Worm (Caenorhabditis elegans) whole organism, early embryonic: ENCODE measurements around the gene F49E11.7.

Experiments
- ama-1 ChIP-seq: fragments of 150-350 bp; optimal IDR thresholded peaks from 2 replicates; lab custom pipeline; 2014
- ceh-13 ChIP-seq: fragments of 200-800 bp; sonication (Bioruptor generic); optimal IDR thresholded peaks from 2 replicates; lab custom pipeline; 2018; ENCODE audit warnings: mild to moderate bottlenecking, missing genetic modification characterization, missing compliant biosample characterization
- flt-1 ChIP-seq: fragments of 200-800 bp; sonication (Bioruptor generic); IDR thresholded peaks from 2 replicates; pipeline ENCODE4 v1.3.6; 2022; ENCODE audit warnings: missing genetic modification characterization, missing compliant biosample characterization
- pes-1 ChIP-seq: fragments of 200-800 bp; sonication (Bioruptor generic); IDR thresholded peaks from 2 replicates; pipeline ENCODE4 v1.3.6; 2022; ENCODE audit warnings: missing genetic modification reagents, missing genetic modification characterization, missing compliant biosample characterization

ce11 chrIV:13068451-13068850 is 15.8 kb downstream of the F49E11.7 start, which contains the start of gene scl-6:
- TF ChIP-seq flt-1 (GFP tag; lab: Robert Waterston, UW), result no peak
- TF ChIP-seq ceh-13 (GFP tag; lab: Kevin White, UChicago), result no peak
- TF ChIP-seq ama-1, result no peak
- TF ChIP-seq pes-1 (GFP tag; lab: Robert Waterston, UW), result no peak
